Fruit fly (Drosophila melanogaster): ENCODE data around the gene ph-d.

dm6 chrX:2170424-2170823 lies 47.3 kb upstream of the ph-d start:
- TF ChIP-seq CG34406 (GFP tag; optimal IDR thresholded peaks at IDR 0.05): no peak
- no peak for TF ChIP-seq dsx (GFP tag; optimal IDR thresholded peaks at IDR 0.05; ENCODE audit: poor library complexity, severe bottlenecking)
- TF ChIP-seq fd85E (GFP tag; optimal IDR thresholded peaks at IDR 0.05): no peak
- no peak for TF ChIP-seq CG3919 (GFP tag; optimal IDR thresholded peaks at IDR 0.05)
- no peak for TF ChIP-seq OdsH (GFP tag; optimal IDR thresholded peaks at IDR 0.05)
- TF ChIP-seq Eip78C (GFP tag): no peak
- no peak for TF ChIP-seq Hr39 (GFP tag; optimal IDR thresholded peaks at IDR 0.05)
- TF ChIP-seq CG15336 (GFP tag; IDR thresholded peaks at IDR 0.05): no peak
- TF ChIP-seq Blimp-1 (GFP tag; optimal IDR thresholded peaks at IDR 0.05): no peak
- no peak for TF ChIP-seq CG8632 (GFP tag; optimal IDR thresholded peaks at IDR 0.05)
- no peak for TF ChIP-seq Smox (GFP tag; optimal IDR thresholded peaks at IDR 0.05)
- TF ChIP-seq esn (GFP tag; optimal IDR thresholded peaks at IDR 0.05): no peak
- TF ChIP-seq svp (GFP tag): no peak

Measured in whole organism, prepupa.